Worm (Caenorhabditis elegans) whole organism, mixed stage, embryonic: ENCODE data around the gene polq-1.

ENCODE experiments used
- blmp-1 ChIP-seq: fragments of 150-350 bp; optimal IDR thresholded peaks from 2 replicates; lab custom pipeline; 2014; ENCODE audit warnings: missing biosample characterization, missing genetic modification characterization
- lin-32 ChIP-seq: fragments of 200-800 bp; sonication (Bioruptor generic); optimal IDR thresholded peaks from 2 replicates; lab custom pipeline; 2018; ENCODE audit warnings: mild to moderate bottlenecking, missing genetic modification characterization, missing compliant biosample characterization
- nhr-28 ChIP-seq: fragments of 150-350 bp; optimal IDR thresholded peaks from 2 replicates; lab custom pipeline; 2014; ENCODE audit warnings: missing biosample characterization, missing genetic modification characterization
- pha-4 ChIP-seq: fragments of 150-350 bp; optimal IDR thresholded peaks from 2 replicates; lab custom pipeline; 2018; ENCODE audit warnings: missing biosample characterization, missing genetic modification reagents, missing genetic modification characterization

DNA sequence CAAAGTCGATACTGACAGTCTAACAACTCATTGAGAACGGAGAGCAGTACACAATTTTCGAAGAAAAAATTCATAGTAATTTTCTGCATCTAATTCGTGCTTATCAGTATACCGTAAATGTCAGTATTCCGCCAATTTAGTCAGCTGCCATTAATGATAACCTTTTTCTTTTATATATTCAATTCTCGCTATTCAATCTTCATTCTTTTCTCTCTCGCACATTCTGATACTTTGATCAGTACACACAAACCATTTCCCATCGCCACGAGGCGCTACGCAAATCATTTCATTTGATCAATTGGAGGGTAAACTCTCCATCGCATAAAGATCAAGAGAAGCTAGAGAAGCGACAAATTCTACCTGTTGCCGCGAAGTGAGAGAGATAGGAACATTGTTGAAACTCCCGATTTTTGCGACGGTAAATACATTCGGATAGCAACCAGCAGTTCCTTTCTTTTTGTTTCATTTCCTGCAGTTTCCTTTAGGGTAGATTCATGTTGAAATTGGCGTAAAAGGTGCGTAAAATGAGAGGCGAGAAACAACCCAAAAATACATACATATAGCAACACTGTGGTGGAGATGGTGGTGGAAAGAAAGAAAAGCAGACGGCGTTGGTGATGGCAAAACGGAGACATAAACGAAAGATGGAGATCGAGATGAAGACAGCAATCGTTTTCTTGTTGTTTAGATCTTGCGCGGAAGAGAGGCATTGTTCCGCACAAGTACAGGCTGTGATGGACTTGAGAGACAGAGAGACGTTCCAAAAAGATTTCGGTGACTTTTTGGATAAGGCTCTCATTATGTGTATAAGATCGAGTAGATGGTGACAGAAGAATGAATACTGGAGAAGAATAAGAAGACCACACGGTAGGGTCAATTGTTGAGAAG lies 35.4 kb upstream of the polq-1 start:
- TF ChIP-seq blmp-1 (no peak), nhr-28 (tag; lab: Kevin White, UChicago) (no peak), pha-4 (tag; lab: Kevin White, UChicago) (no peak), lin-32 (GFP tag; lab: Kevin White, UChicago) (no peak)
